Worm (Caenorhabditis elegans) whole organism, dauer: ENCODE data around the gene cal-8.

Experiments
- unc-62 ChIP-seq: sonication (generic microtip); optimal IDR thresholded peaks from 2 replicates; lab custom pipeline; 2017; ENCODE audit warnings: missing biosample characterization, missing genetic modification reagents, missing genetic modification characterization

The cal-8 gene

ce11 chrII:5453547-5453946 lies 28.3 kb downstream of the cal-8 start, which contains the start of gene dhs-5:
TSS of gene dhs-5 (plus strand) at chrII:5453847.
- no peak for TF ChIP-seq unc-62

ce11 chrII:5451278-5451677 lies 30.6 kb downstream of the cal-8 start:
- no peak for TF ChIP-seq unc-62

- no peak for TF ChIP-seq unc-62
These were observed 32.2 kb downstream of the cal-8 start for ce11 chrII:5449620-5450019.

DNA sequence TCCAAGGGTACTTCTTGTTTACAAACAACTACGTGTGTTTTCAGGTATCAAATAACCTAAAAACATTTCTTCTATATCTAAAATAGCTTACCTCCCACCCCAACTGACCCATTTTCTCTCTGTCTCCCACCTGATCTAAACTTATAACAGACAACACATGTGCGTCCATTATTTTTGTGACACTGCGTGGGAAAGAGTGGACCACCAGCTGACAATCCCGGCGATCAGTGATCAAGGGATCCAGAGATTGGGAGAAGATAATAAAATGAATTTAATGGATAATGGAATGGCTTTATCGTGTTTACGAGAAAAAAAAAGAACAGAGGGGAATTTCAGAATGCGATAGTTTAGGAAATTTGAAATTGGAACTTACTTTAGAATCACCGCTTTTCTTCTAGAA lies 32.6 kb downstream of the cal-8 start:
- no peak for TF ChIP-seq unc-62

DNA sequence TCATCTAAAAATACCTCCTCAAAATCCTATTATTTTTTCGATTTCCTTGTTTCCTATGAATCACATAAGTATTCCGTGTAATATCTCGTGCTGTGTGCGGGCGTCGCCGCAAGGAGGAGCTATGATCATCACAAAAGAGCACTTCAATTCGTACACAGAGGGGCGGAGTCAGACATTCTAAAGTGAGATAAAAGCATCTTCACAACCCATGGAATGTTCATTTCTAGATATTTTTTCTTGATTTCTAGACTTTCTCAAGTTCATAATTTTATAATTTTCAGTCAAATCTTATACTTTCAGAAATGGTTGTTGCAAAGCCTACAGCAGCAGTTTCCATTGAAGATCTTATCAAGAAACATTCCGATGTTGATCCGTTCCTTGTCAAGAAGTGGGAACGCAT lies 34.5 kb downstream of the cal-8 start, which contains the start of gene cex-1:
cex-1 (plus strand) TSS at position 301 of the 400 bp plus-strand sequence.
- TF ChIP-seq unc-62: no peak

- no peak for TF ChIP-seq unc-62
These were observed 35.3 kb downstream of the cal-8 start, which contains the start of gene nmr-1 for ce11 chrII:5446506-5446905. TSS of gene nmr-1 (minus strand) at chrII:5446606.

- no peak for TF ChIP-seq unc-62
These were observed 44.3 kb downstream of the cal-8 start, which contains the start of gene F07F6.1 for ce11 chrII:5437586-5437985. TSS of gene F07F6.1 (plus strand) at chrII:5437886.

DNA sequence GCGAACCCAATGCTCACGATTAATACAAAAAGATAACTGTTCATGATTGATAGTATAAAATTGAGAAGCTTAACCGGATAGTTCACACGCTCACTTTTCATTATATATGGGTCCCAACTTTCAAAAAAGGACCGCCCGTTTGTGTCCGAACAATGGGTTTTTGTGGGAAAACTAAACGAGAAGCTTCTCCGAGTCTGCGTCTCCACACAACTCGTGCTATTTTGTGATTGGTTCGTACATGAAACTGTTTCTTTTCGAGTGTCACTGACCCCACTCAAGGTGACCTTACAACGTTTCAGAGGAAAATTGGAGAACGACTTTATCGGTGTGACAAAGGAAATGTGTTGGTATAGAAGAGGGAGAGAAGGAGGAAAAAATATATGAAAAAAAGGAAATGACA lies 45.0 kb downstream of the cal-8 start, which contains the start of gene dct-5:
dct-5 (minus strand) TSS at position 101 of the 400 bp plus-strand sequence.
- TF ChIP-seq unc-62: no peak

- TF ChIP-seq unc-62: no peak
These were observed 48.8 kb downstream of the cal-8 start, which contains the start of gene srx-114 for ce11 chrII:5433069-5433468. TSS of gene srx-114 (minus strand) at chrII:5433169.
